Worm (Caenorhabditis elegans): ENCODE data around the gene Y56A3A.7.

Gene Y56A3A.7

DNA sequence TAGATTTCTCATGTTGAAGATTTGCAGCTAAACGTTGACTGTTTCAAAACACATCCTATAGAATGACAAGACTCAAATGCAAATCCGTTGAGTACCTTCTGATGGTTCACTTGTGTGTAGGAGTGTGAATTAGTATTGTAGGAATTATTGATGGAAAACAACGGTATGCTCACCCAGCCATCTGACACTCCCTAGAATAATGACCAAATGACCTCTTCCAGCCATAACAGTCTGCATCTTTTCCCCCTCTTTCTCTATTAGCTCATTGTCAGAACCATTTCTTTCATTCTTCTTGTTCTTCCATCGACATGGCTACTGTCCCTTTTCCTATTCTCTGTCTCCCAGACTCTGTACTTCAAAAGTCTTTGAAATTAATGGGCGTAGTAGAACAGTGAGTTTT, 38.2 kb downstream of the Y56A3A.7 start, which contains the start of gene fbxb-24:
fbxb-24 (plus strand) TSS at position 301 of the 400 bp plus-strand sequence.
- TF ChIP-seq jun-1 (tag; optimal IDR thresholded peaks at IDR 0.05), result no peak
- no peak for TF ChIP-seq unc-39 (tag; optimal IDR thresholded peaks at IDR 0.05)
- TF ChIP-seq elt-3 (tag; optimal IDR thresholded peaks at IDR 0.05), result no peak
- no peak for TF ChIP-seq nhr-67 (tag; optimal IDR thresholded peaks at IDR 0.05)
- TF ChIP-seq nhr-237 (tag; optimal IDR thresholded peaks at IDR 0.05), result no peak
- no peak for TF ChIP-seq zag-1 (tag; optimal IDR thresholded peaks at IDR 0.05)
- no peak for TF ChIP-seq nhr-12 (tag; optimal IDR thresholded peaks at IDR 0.05)

DNA sequence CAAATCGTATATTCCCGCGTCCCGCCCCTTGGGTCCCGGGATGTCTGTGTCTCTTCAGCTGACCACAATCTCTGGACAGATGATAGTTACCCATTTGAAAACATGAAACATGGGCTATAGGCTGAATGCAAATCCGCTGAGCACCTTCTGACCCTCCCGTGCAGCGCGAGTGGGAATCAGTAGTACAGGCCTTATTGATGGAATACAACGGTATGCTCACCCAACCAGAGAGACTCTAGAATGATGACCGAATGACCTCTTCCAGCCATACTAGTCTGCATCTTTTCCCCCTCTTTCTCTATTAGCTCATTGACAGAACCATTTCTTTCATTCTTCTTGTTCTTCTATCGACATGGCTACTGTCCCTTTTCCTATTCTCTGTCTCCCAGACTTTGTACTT, 39.6 kb downstream of the Y56A3A.7 start, which contains the start of gene sdz-33:
sdz-33 (plus strand) TSS at position 301 of the 400 bp plus-strand sequence.
- TF ChIP-seq nhr-12 (tag; optimal IDR thresholded peaks at IDR 0.05), result no peak
- TF ChIP-seq mml-1 (tag; optimal IDR thresholded peaks at IDR 0.05), result no peak
- no peak for TF ChIP-seq lin-15B (tag; optimal IDR thresholded peaks at IDR 0.05)
- TF ChIP-seq ceh-82 (tag; optimal IDR thresholded peaks at IDR 0.05), result no peak
- no peak for TF ChIP-seq jun-1 (tag; optimal IDR thresholded peaks at IDR 0.05)
- no peak for TF ChIP-seq egl-5 (tag; optimal IDR thresholded peaks at IDR 0.05)
- no peak for TF ChIP-seq lsy-12 (tag; optimal IDR thresholded peaks at IDR 0.05)
- TF ChIP-seq mdl-1 (tag; optimal IDR thresholded peaks at IDR 0.05), result no peak
- TF ChIP-seq nhr-77 (tag; optimal IDR thresholded peaks at IDR 0.05), result no peak
- TF ChIP-seq ZK546.5 (tag; optimal IDR thresholded peaks at IDR 0.05), result no peak
- no peak for TF ChIP-seq lin-39 (tag; optimal IDR thresholded peaks at IDR 0.05)
- TF ChIP-seq pqm-1 (tag; optimal IDR thresholded peaks at IDR 0.05), result no peak
- TF ChIP-seq nhr-43 (tag; optimal IDR thresholded peaks at IDR 0.05; ENCODE audit: poor library complexity, severe bottlenecking), result no peak
- no peak for TF ChIP-seq fkh-10 (GFP tag; optimal IDR thresholded peaks at IDR 0.05)
- no peak for TF ChIP-seq nhr-28 (tag; optimal IDR thresholded peaks at IDR 0.05)
- no peak for TF ChIP-seq nhr-67 (tag; optimal IDR thresholded peaks at IDR 0.05)
- TF ChIP-seq sea-2 (GFP tag; optimal IDR thresholded peaks at IDR 0.05), result no peak
- TF ChIP-seq nhr-23 (tag; optimal IDR thresholded peaks at IDR 0.05), result no peak

DNA sequence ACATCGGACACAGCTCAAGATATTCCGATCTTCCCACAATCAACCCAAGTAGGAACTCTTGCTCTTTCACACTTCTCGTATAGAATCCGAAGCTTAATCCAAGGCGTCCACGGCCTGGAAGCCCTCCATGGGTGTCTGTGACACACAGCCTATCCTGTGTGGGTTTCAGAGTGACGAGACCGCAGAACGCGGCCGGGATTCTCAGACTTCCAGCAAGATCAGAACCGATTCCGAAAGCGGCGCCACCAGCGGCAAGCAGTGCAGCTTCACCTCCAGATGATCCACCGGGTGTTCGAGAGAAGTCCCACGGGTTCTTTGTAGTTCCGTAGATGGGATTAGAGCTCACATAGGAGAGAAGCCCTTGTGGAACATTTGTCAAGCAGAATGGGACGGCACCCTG, 44.0 kb downstream of the Y56A3A.7 start:
- no peak for TF ChIP-seq nhr-77 (tag; optimal IDR thresholded peaks at IDR 0.05)

DNA sequence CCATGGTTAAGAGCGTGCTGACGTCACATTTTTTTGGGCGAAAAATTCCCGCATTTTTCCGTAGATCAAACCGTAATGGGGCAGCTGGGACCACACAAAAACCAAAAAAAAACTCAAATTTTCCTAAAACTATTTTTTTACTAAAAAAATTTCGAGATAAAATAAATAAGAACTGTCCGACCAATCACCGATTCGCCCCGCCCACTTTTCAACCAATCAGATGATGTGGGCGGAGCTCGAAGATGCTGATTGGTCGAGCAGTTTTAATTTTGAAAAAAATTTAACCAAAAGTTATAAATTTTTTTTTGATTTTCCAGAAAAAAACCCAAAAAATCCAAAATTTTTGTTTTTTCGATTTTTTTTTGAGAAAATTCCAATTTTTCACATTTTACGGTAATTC, 46.8 kb downstream of the Y56A3A.7 start:
- no peak for TF ChIP-seq fkh-2 (tag; optimal IDR thresholded peaks at IDR 0.05)
- TF ChIP-seq hmg-11 (tag; optimal IDR thresholded peaks at IDR 0.05), result no peak
- TF ChIP-seq nhr-43 (tag; optimal IDR thresholded peaks at IDR 0.05; ENCODE audit: poor library complexity, severe bottlenecking), result no peak
- no peak for TF ChIP-seq nhr-12 (tag; optimal IDR thresholded peaks at IDR 0.05)
- no peak for TF ChIP-seq eor-1 (tag; optimal IDR thresholded peaks at IDR 0.05)
- TF ChIP-seq nfya-1 (tag; optimal IDR thresholded peaks at IDR 0.05; ENCODE audit: insufficient read depth), result peak; percentile 83

DNA sequence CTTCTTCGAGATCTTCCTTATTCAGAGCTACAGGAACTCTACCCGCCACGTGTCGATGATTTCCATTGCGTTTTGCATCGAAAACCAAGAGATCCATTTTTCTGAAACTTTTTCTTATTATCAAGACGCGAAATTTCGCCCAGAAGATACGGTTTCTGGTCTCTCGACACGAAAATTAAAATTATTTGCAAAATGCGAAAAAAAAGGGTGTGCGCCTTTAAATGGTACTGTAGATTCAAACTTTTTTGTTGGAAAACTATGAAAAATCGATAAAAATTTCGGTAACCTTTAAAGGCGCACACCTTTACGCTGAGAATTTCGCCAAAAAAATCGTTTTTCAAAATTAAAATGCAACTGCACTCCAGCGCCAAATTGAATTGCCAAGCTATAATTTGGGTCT, 48.6 kb downstream of the Y56A3A.7 start, which contains the start of gene tsen-2:
tsen-2 (minus strand) TSS at position 101 of the 400 bp plus-strand sequence.
- TF ChIP-seq ztf-4 (tag; optimal IDR thresholded peaks at IDR 0.05), result no peak
- TF ChIP-seq jun-1 (tag; optimal IDR thresholded peaks at IDR 0.05), result no peak
- TF ChIP-seq aly-2 (tag; optimal IDR thresholded peaks at IDR 0.05), result no peak
- no peak for TF ChIP-seq unc-39 (tag; optimal IDR thresholded peaks at IDR 0.05)
- TF ChIP-seq daf-12 (tag; optimal IDR thresholded peaks at IDR 0.05), result no peak
- no peak for TF ChIP-seq zag-1 (tag; optimal IDR thresholded peaks at IDR 0.05)
- no peak for TF ChIP-seq nhr-12 (tag; optimal IDR thresholded peaks at IDR 0.05)
- no peak for TF ChIP-seq egl-27 (tag; optimal IDR thresholded peaks at IDR 0.05)
- TF ChIP-seq fos-1 (tag; optimal IDR thresholded peaks at IDR 0.05), result no peak
- TF ChIP-seq nhr-76 (tag; optimal IDR thresholded peaks at IDR 0.05), result no peak
- no peak for TF ChIP-seq nfya-1 (tag; optimal IDR thresholded peaks at IDR 0.05; ENCODE audit: insufficient read depth)
- no peak for TF ChIP-seq nhr-11 (tag; optimal IDR thresholded peaks at IDR 0.05)
- TF ChIP-seq elt-2 (tag; optimal IDR thresholded peaks at IDR 0.05), result no peak
- TF ChIP-seq hmg-11 (tag; optimal IDR thresholded peaks at IDR 0.05), result no peak
- no peak for TF ChIP-seq fkh-2 (tag; optimal IDR thresholded peaks at IDR 0.05)
- no peak for TF ChIP-seq ceh-28 (tag; optimal IDR thresholded peaks at IDR 0.05)
